Worm (Caenorhabditis elegans) whole organism, early embryonic: Measurements from ENCODE around the gene aqp-11.

ENCODE experiments used
- F13C5.2 ChIP-seq: sonication (generic microtip); optimal IDR thresholded peaks from 2 replicates; lab custom pipeline; 2017; ENCODE audit warnings: mild to moderate bottlenecking, missing genetic modification characterization, inconsistent platforms, missing compliant biosample characterization
- aly-1 ChIP-seq: sonication (generic microtip); optimal IDR thresholded peaks from 2 replicates; lab custom pipeline; 2016; ENCODE audit warnings: missing genetic modification characterization, missing compliant biosample characterization
- ama-1 ChIP-seq: fragments of 150-350 bp; optimal IDR thresholded peaks from 2 replicates; lab custom pipeline; 2014
- ceh-13 ChIP-seq: fragments of 200-800 bp; sonication (Bioruptor generic); optimal IDR thresholded peaks from 2 replicates; lab custom pipeline; 2018; ENCODE audit warnings: mild to moderate bottlenecking, missing genetic modification characterization, missing compliant biosample characterization
- ceh-36 ChIP-seq: sonication (generic microtip); optimal IDR thresholded peaks from 2 replicates; lab custom pipeline; 2016; ENCODE audit warnings: missing genetic modification characterization, inconsistent platforms, missing compliant biosample characterization
- ets-7 ChIP-seq: sonication (generic microtip); optimal IDR thresholded peaks from 2 replicates; lab custom pipeline; 2016; ENCODE audit warnings: missing genotype, missing genetic modification characterization, missing compliant biosample characterization
- flt-1 ChIP-seq: fragments of 200-800 bp; sonication (Bioruptor generic); IDR thresholded peaks from 2 replicates; pipeline ENCODE4 v1.3.6; 2022; ENCODE audit warnings: missing genetic modification characterization, missing compliant biosample characterization
- hmbx-1 ChIP-seq: sonication (generic microtip); optimal IDR thresholded peaks from 2 replicates; lab custom pipeline; 2016; ENCODE audit warnings: mild to moderate bottlenecking, missing genetic modification characterization, missing compliant biosample characterization
- pes-1 ChIP-seq: fragments of 200-800 bp; sonication (Bioruptor generic); IDR thresholded peaks from 2 replicates; pipeline ENCODE4 v1.3.6; 2022; ENCODE audit warnings: missing genetic modification reagents, missing genetic modification characterization, missing compliant biosample characterization
- scrt-1 ChIP-seq: fragments of 200-800 bp; sonication (Bioruptor generic); IDR thresholded peaks from 2 replicates; pipeline ENCODE4 v1.3.6; 2022; ENCODE audit warnings: missing genetic modification characterization, missing compliant biosample characterization
- sea-1 ChIP-seq: fragments of 200-800 bp; sonication (Bioruptor generic); conservative IDR thresholded peaks from 2 replicates; pipeline ENCODE4 v1.3.6; 2022; ENCODE audit warnings: missing genetic modification characterization, missing compliant biosample characterization
- tbx-11 ChIP-seq: fragments of 200-800 bp; sonication (Bioruptor generic); IDR thresholded peaks from 2 replicates; pipeline ENCODE4 v1.3.6; 2022; ENCODE audit warnings: missing genetic modification characterization, missing compliant biosample characterization

ce11 chrIII:13641588-13641987 is 31.5 kb upstream of the aqp-11 start, which contains the start of gene acbp-5:
- no peak for TF ChIP-seq pes-1
- TF ChIP-seq ama-1: no peak
- TF ChIP-seq ceh-36 (tag; lab: Kevin White, UChicago): no peak
- no peak for TF ChIP-seq sea-1 (GFP tag; lab: Robert Waterston, UW)
- no peak for TF ChIP-seq scrt-1 (GFP tag; lab: Robert Waterston, UW)
- TF ChIP-seq ceh-13 (GFP tag; lab: Kevin White, UChicago): no peak
- no peak for TF ChIP-seq tbx-11 (GFP tag; lab: Robert Waterston, UW)
- no peak for TF ChIP-seq aly-1 (tag; lab: Kevin White, UChicago)
- no peak for TF ChIP-seq F13C5.2 (tag; lab: Kevin White, UChicago)
- TF ChIP-seq flt-1: no peak
- TF ChIP-seq hmbx-1: no peak
- no peak for TF ChIP-seq ets-7 (tag; lab: Kevin White, UChicago)
